Fruit fly (Drosophila melanogaster): ENCODE measurements around the gene beat-IIa.

beat-IIa gene

dm6 chr3R:17366023-17366422 lies at the start of gene beat-IIa:
Gene beat-IIa, minus strand, starts transcription at chr3R:17366119.
- no peak for TF ChIP-seq cic (GFP tag; optimal IDR thresholded peaks at IDR 0.05)
- no peak for TF ChIP-seq CG14711 (tag; optimal IDR thresholded peaks at IDR 0.05)
- TF ChIP-seq tj (GFP tag; optimal IDR thresholded peaks at IDR 0.05), result no peak
- no peak for TF ChIP-seq CG33017 (tag; optimal IDR thresholded peaks at IDR 0.05)
- TF ChIP-seq Crg-1 (GFP tag; optimal IDR thresholded peaks at IDR 0.05), result no peak
- TF ChIP-seq CG7101 (tag; optimal IDR thresholded peaks at IDR 0.05), result no peak
- TF ChIP-seq cnc (optimal IDR thresholded peaks at IDR 0.05), result no peak
- no peak for TF ChIP-seq CG12768 (GFP tag; optimal IDR thresholded peaks at IDR 0.05)
- no peak for TF ChIP-seq Hr96 (GFP tag; optimal IDR thresholded peaks at IDR 0.05)
- no peak for TF ChIP-seq pad (GFP tag; optimal IDR thresholded peaks at IDR 0.05)

dm6 chr3R:17415439-17415838 lies 49.5 kb upstream of the beat-IIa start, which contains the start of gene CG5866:
Gene CG5866, plus strand, starts transcription at chr3R:17415739.
- no peak for TF ChIP-seq Mnt (GFP tag; optimal IDR thresholded peaks at IDR 0.05)
- TF ChIP-seq pad (GFP tag; optimal IDR thresholded peaks at IDR 0.05), result no peak
- TF ChIP-seq CG7045 (GFP tag; optimal IDR thresholded peaks at IDR 0.05), result no peak
- no peak for TF ChIP-seq tj (GFP tag; optimal IDR thresholded peaks at IDR 0.05)
- TF ChIP-seq Crg-1 (GFP tag; optimal IDR thresholded peaks at IDR 0.05), result no peak
- TF ChIP-seq toe (GFP tag; optimal IDR thresholded peaks at IDR 0.05), result no peak
- TF ChIP-seq CG11617 (GFP tag; optimal IDR thresholded peaks at IDR 0.05), result no peak
- no peak for TF ChIP-seq Clk (GFP tag; optimal IDR thresholded peaks at IDR 0.05)
- TF ChIP-seq Hr96 (GFP tag; optimal IDR thresholded peaks at IDR 0.05), result no peak
- TF ChIP-seq cnc (optimal IDR thresholded peaks at IDR 0.05), result no peak
- no peak for TF ChIP-seq CG12768 (GFP tag; optimal IDR thresholded peaks at IDR 0.05)
- no peak for TF ChIP-seq CG7101 (tag; optimal IDR thresholded peaks at IDR 0.05)
- no peak for TF ChIP-seq bab1 (GFP tag; optimal IDR thresholded peaks at IDR 0.05)
- TF ChIP-seq CG5204 (GFP tag; optimal IDR thresholded peaks at IDR 0.05), result no peak
- TF ChIP-seq CG33017 (tag; optimal IDR thresholded peaks at IDR 0.05), result no peak
- TF ChIP-seq ovo (GFP tag; optimal IDR thresholded peaks at IDR 0.05), result no peak

dm6 chr3R:17413601-17414000 lies 47.7 kb upstream of the beat-IIa start, which contains the start of gene CG42822:
Gene CG42822, plus strand, starts transcription at chr3R:17413901.
- TF ChIP-seq Hr96 (GFP tag; optimal IDR thresholded peaks at IDR 0.05) (no peak), pad (GFP tag; optimal IDR thresholded peaks at IDR 0.05) (no peak), toe (GFP tag; optimal IDR thresholded peaks at IDR 0.05) (no peak), tj (GFP tag; optimal IDR thresholded peaks at IDR 0.05) (no peak), CG1620 (GFP tag; optimal IDR thresholded peaks at IDR 0.05) (no peak), CG7045 (GFP tag; optimal IDR thresholded peaks at IDR 0.05) (no peak), Crg-1 (GFP tag; optimal IDR thresholded peaks at IDR 0.05) (no peak), CG33017 (tag; optimal IDR thresholded peaks at IDR 0.05) (no peak), CG11617 (GFP tag; optimal IDR thresholded peaks at IDR 0.05) (no peak), ovo (GFP tag; optimal IDR thresholded peaks at IDR 0.05) (no peak), bab1 (GFP tag; optimal IDR thresholded peaks at IDR 0.05) (no peak)

dm6 chr3R:17412458-17413127 lies 46.7 kb upstream of the beat-IIa start, which contains the start of gene CG42821:
Gene CG42821, plus strand, starts transcription at chr3R:17413077.
- TF ChIP-seq ovo (GFP tag; optimal IDR thresholded peaks at IDR 0.05) (no peak), bab1 (GFP tag; optimal IDR thresholded peaks at IDR 0.05) (peak; percentile 23), CG14711 (tag; optimal IDR thresholded peaks at IDR 0.05) (peak; percentile 29)

dm6 chr3R:17410808-17411207 lies 44.9 kb upstream of the beat-IIa start, which contains the start of gene CG5863:
Gene CG5863, plus strand, starts transcription at chr3R:17411108.
- TF ChIP-seq Mnt (GFP tag; optimal IDR thresholded peaks at IDR 0.05) (no peak), CG5204 (GFP tag; optimal IDR thresholded peaks at IDR 0.05) (no peak), kay (GFP tag; ENCODE audit: borderline replicate concordance) (no peak), CG7101 (tag; optimal IDR thresholded peaks at IDR 0.05) (no peak), toe (GFP tag; optimal IDR thresholded peaks at IDR 0.05) (no peak), Clk (GFP tag; optimal IDR thresholded peaks at IDR 0.05) (no peak), pad (GFP tag; optimal IDR thresholded peaks at IDR 0.05) (no peak), bab1 (GFP tag; optimal IDR thresholded peaks at IDR 0.05) (no peak), CG11617 (GFP tag; optimal IDR thresholded peaks at IDR 0.05) (no peak), CG1620 (GFP tag; optimal IDR thresholded peaks at IDR 0.05) (no peak), CG33017 (tag; optimal IDR thresholded peaks at IDR 0.05) (no peak), Hr96 (GFP tag; optimal IDR thresholded peaks at IDR 0.05) (no peak), tj (GFP tag; optimal IDR thresholded peaks at IDR 0.05) (no peak), cic (GFP tag; optimal IDR thresholded peaks at IDR 0.05) (no peak), CG14711 (tag; optimal IDR thresholded peaks at IDR 0.05) (no peak), CG12768 (GFP tag; optimal IDR thresholded peaks at IDR 0.05) (no peak), ovo (GFP tag; optimal IDR thresholded peaks at IDR 0.05) (no peak)

- TF ChIP-seq CG5204 (GFP tag; optimal IDR thresholded peaks at IDR 0.05) (no peak), pad (GFP tag; optimal IDR thresholded peaks at IDR 0.05) (no peak), CG12768 (GFP tag; optimal IDR thresholded peaks at IDR 0.05) (no peak), CG7045 (GFP tag; optimal IDR thresholded peaks at IDR 0.05) (no peak), CG33017 (tag; optimal IDR thresholded peaks at IDR 0.05) (no peak)
Observed at dm6 chr3R:17409319-17409718, 43.4 kb upstream of the beat-IIa start, which contains the start of gene CG5860. Gene CG5860, plus strand, starts transcription at chr3R:17409619.

dm6 chr3R:17407576-17407975 lies 41.7 kb upstream of the beat-IIa start, which contains the start of gene CG17283:
Gene CG17283, plus strand, starts transcription at chr3R:17407876.
- TF ChIP-seq CG1620 (GFP tag; optimal IDR thresholded peaks at IDR 0.05) (no peak), pad (GFP tag; optimal IDR thresholded peaks at IDR 0.05) (no peak), CG33017 (tag; optimal IDR thresholded peaks at IDR 0.05) (no peak), CG5204 (GFP tag; optimal IDR thresholded peaks at IDR 0.05) (no peak), cic (GFP tag; optimal IDR thresholded peaks at IDR 0.05) (no peak), CG7045 (GFP tag; optimal IDR thresholded peaks at IDR 0.05) (no peak), toe (GFP tag; optimal IDR thresholded peaks at IDR 0.05) (no peak), CG14711 (tag; optimal IDR thresholded peaks at IDR 0.05) (no peak), tj (GFP tag; optimal IDR thresholded peaks at IDR 0.05) (no peak)

All from whole organism, adult.